Worm (Caenorhabditis elegans) whole organism, L2 larva: ENCODE results near the gene F07F6.4.

Experiments used
- C34F6.9 ChIP-seq: fragments of 150-350 bp; optimal IDR thresholded peaks from 2 replicates; lab custom pipeline; 2014; ENCODE audit warnings: missing biosample characterization, missing genetic modification characterization
- R02D3.7 ChIP-seq: fragments of 150-350 bp; optimal IDR thresholded peaks from 2 replicates; lab custom pipeline; 2014; ENCODE audit warnings: missing biosample characterization, missing genetic modification characterization
- Y55F3AM.14 ChIP-seq: fragments of 200-800 bp; sonication (Bioruptor generic); optimal IDR thresholded peaks from 2 replicates; lab custom pipeline; 2018; ENCODE audit warnings: mild to moderate bottlenecking, missing genetic modification characterization, missing compliant biosample characterization
- alr-1 ChIP-seq: fragments of 150-350 bp; optimal IDR thresholded peaks from 2 replicates; lab custom pipeline; 2014; ENCODE audit warnings: missing biosample characterization, missing genetic modification characterization
- aly-2 ChIP-seq: fragments of 150-350 bp; optimal IDR thresholded peaks from 2 replicates; lab custom pipeline; 2014; ENCODE audit warnings: missing biosample characterization, missing genetic modification characterization
- ama-1 ChIP-seq: fragments of 150-350 bp; optimal IDR thresholded peaks from 2 replicates; lab custom pipeline; 2018; ENCODE audit warnings: inconsistent platforms
- ceh-82 ChIP-seq: fragments of 150-350 bp; optimal IDR thresholded peaks from 2 replicates; lab custom pipeline; 2014; ENCODE audit warnings: missing biosample characterization, missing genetic modification characterization
- egl-27 ChIP-seq: sonication (generic microtip); optimal IDR thresholded peaks from 3 replicates; lab custom pipeline; 2017; ENCODE audit warnings: missing biosample characterization, missing genetic modification reagents, missing genetic modification characterization
- elt-3 ChIP-seq: sonication (generic microtip); optimal IDR thresholded peaks from 2 replicates; lab custom pipeline; 2017; ENCODE audit warnings: missing biosample characterization, missing genetic modification characterization
- fos-1 ChIP-seq: fragments of 150-350 bp; optimal IDR thresholded peaks from 2 replicates; lab custom pipeline; 2014; ENCODE audit warnings: missing biosample characterization, missing genetic modification characterization
- gmeb-1 ChIP-seq: fragments of 150-350 bp; optimal IDR thresholded peaks from 2 replicates; lab custom pipeline; 2014; ENCODE audit warnings: missing biosample characterization, missing genetic modification characterization
- lin-11 ChIP-seq: fragments of 150-350 bp; sonication (generic microtip); optimal IDR thresholded peaks from 2 replicates; lab custom pipeline; 2014; ENCODE audit warnings: missing biosample characterization, missing genetic modification characterization, inconsistent platforms, mixed read lengths
- lin-13 ChIP-seq: fragments of 150-350 bp; optimal IDR thresholded peaks from 2 replicates; lab custom pipeline; 2014; ENCODE audit warnings: missing biosample characterization, missing genetic modification reagents, missing genetic modification characterization
- lin-39 ChIP-seq: fragments of 150-350 bp; optimal IDR thresholded peaks from 2 replicates; lab custom pipeline; 2014; ENCODE audit warnings: missing biosample characterization, missing genetic modification reagents, missing genetic modification characterization
- mbf-1 ChIP-seq: sonication (generic microtip); optimal IDR thresholded peaks from 2 replicates; lab custom pipeline; 2017; ENCODE audit warnings: missing biosample characterization, missing genetic modification characterization
- nhr-10 ChIP-seq: sonication (generic microtip); optimal IDR thresholded peaks from 2 replicates; lab custom pipeline; 2017; ENCODE audit warnings: missing biosample characterization, missing genetic modification characterization
- nhr-11 ChIP-seq: fragments of 150-350 bp; optimal IDR thresholded peaks from 2 replicates; lab custom pipeline; 2014; ENCODE audit warnings: missing biosample characterization, missing genetic modification characterization
- nhr-129 ChIP-seq: fragments of 150-350 bp; optimal IDR thresholded peaks from 2 replicates; lab custom pipeline; 2014; ENCODE audit warnings: missing biosample characterization, missing genetic modification characterization
- nhr-21 ChIP-seq: fragments of 150-350 bp; optimal IDR thresholded peaks from 2 replicates; lab custom pipeline; 2014; ENCODE audit warnings: missing biosample characterization, missing genetic modification characterization
- nhr-23 ChIP-seq: fragments of 150-350 bp; optimal IDR thresholded peaks from 2 replicates; lab custom pipeline; 2014; ENCODE audit warnings: missing biosample characterization, missing genetic modification reagents, missing genetic modification characterization
- nhr-237 ChIP-seq: fragments of 150-350 bp; optimal IDR thresholded peaks from 2 replicates; lab custom pipeline; 2014; ENCODE audit warnings: missing biosample characterization, missing genetic modification characterization
- nhr-6 ChIP-seq: fragments of 150-350 bp; optimal IDR thresholded peaks from 2 replicates; lab custom pipeline; 2014; ENCODE audit warnings: missing biosample characterization, missing genetic modification characterization
- peb-1 ChIP-seq: fragments of 150-350 bp; optimal IDR thresholded peaks from 2 replicates; lab custom pipeline; 2014; ENCODE audit warnings: missing biosample characterization, missing genetic modification characterization
- sem-4 ChIP-seq: fragments of 150-350 bp; optimal IDR thresholded peaks from 2 replicates; lab custom pipeline; 2014; ENCODE audit warnings: missing biosample characterization, missing genetic modification reagents, missing genetic modification characterization
- skn-1 ChIP-seq: sonication (generic microtip); optimal IDR thresholded peaks from 2 replicates; lab custom pipeline; 2017; ENCODE audit warnings: missing biosample characterization, missing genetic modification characterization
- sma-3 ChIP-seq: sonication (generic microtip); optimal IDR thresholded peaks from 2 replicates; lab custom pipeline; 2016; ENCODE audit warnings: missing genetic modification reagents, missing genetic modification characterization, missing compliant biosample characterization
- sma-9 ChIP-seq, 2 experiments: fragments of 150-350 bp in 1 of 2; sonication (generic microtip) in 1 of 2; optimal IDR thresholded peaks; 2 replicates each; lab custom pipeline; 2014 to 2016; ENCODE audit warnings: missing genetic modification characterization in 2 of 2, mild to moderate bottlenecking in 1 of 2, missing biosample characterization in 1 of 2, missing compliant biosample characterization in 1 of 2, missing genetic modification reagents in 1 of 2, moderate library complexity in 1 of 2
- snpc-4 ChIP-seq: fragments of 150-350 bp; optimal IDR thresholded peaks from 2 replicates; lab custom pipeline; 2014; ENCODE audit warnings: missing biosample characterization, missing genetic modification characterization
- unc-55 ChIP-seq: fragments of 150-350 bp; sonication (generic microtip); optimal IDR thresholded peaks from 3 replicates; lab custom pipeline; 2014; ENCODE audit warnings: missing biosample characterization, missing genetic modification reagents, missing genetic modification characterization
- unc-62 ChIP-seq: fragments of 150-350 bp; optimal IDR thresholded peaks from 2 replicates; lab custom pipeline; 2014; ENCODE audit warnings: missing biosample characterization, missing genetic modification reagents, missing genetic modification characterization
- zag-1 ChIP-seq: fragments of 150-350 bp; optimal IDR thresholded peaks from 2 replicates; lab custom pipeline; 2014; ENCODE audit warnings: missing biosample characterization, missing genetic modification characterization
- ztf-1 ChIP-seq: fragments of 200-800 bp; sonication (Bioruptor generic); conservative IDR thresholded peaks from 2 replicates; pipeline ENCODE4 v1.3.6; 2022; ENCODE audit warnings: missing genetic modification characterization, missing compliant biosample characterization
- ztf-11 ChIP-seq: sonication (generic microtip); optimal IDR thresholded peaks from 2 replicates; lab custom pipeline; 2017; ENCODE audit warnings: missing biosample characterization, missing genetic modification characterization

The F07F6.4 gene

DNA sequence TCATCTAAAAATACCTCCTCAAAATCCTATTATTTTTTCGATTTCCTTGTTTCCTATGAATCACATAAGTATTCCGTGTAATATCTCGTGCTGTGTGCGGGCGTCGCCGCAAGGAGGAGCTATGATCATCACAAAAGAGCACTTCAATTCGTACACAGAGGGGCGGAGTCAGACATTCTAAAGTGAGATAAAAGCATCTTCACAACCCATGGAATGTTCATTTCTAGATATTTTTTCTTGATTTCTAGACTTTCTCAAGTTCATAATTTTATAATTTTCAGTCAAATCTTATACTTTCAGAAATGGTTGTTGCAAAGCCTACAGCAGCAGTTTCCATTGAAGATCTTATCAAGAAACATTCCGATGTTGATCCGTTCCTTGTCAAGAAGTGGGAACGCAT, 18.0 kb upstream of the F07F6.4 start, which contains the start of gene cex-1:
cex-1 (plus strand) TSS at position 301 of the 400 bp plus-strand sequence.
- no peak for TF ChIP-seq nhr-21 (tag; lab: Kevin White, UChicago)
- no peak for TF ChIP-seq snpc-4 (tag; lab: Kevin White, UChicago)
- no peak for TF ChIP-seq C34F6.9 (tag; lab: Kevin White, UChicago)
- TF ChIP-seq ztf-11 (tag; lab: Kevin White, UChicago): no peak
- no peak for TF ChIP-seq egl-27
- TF ChIP-seq nhr-129 (tag; lab: Kevin White, UChicago): no peak
- TF ChIP-seq unc-55 (GFP tag; lab: Kevin White, UChicago): no peak
- TF ChIP-seq ama-1 (lab: Kevin White, UChicago): no peak
- TF ChIP-seq nhr-237 (tag; lab: Kevin White, UChicago): no peak
- no peak for TF ChIP-seq fos-1 (tag; lab: Kevin White, UChicago)
- TF ChIP-seq sma-3 (GFP tag; lab: Kevin White, UChicago): no peak
- no peak for TF ChIP-seq nhr-6 (tag; lab: Kevin White, UChicago)
- TF ChIP-seq zag-1: no peak
- no peak for TF ChIP-seq sma-9 (GFP tag; optimal IDR thresholded peaks at IDR 0.05; lab: Kevin White, UChicago)
- TF ChIP-seq sma-9 (tag; optimal IDR thresholded peaks at IDR 0.05; lab: Kevin White, UChicago): no peak
- no peak for TF ChIP-seq sem-4 (tag; lab: Kevin White, UChicago)
- TF ChIP-seq ztf-1 (GFP tag; lab: Robert Waterston, UW): no peak
- TF ChIP-seq mbf-1: no peak
- TF ChIP-seq nhr-23 (tag; lab: Kevin White, UChicago): no peak
- TF ChIP-seq lin-39 (tag; lab: Kevin White, UChicago): no peak

- no peak for TF ChIP-seq nhr-23 (tag; lab: Kevin White, UChicago)
- TF ChIP-seq sma-3 (GFP tag; lab: Kevin White, UChicago): no peak
- TF ChIP-seq unc-55 (GFP tag; lab: Kevin White, UChicago): no peak
- no peak for TF ChIP-seq gmeb-1 (tag; lab: Kevin White, UChicago)
- no peak for TF ChIP-seq R02D3.7 (tag; lab: Kevin White, UChicago)
- TF ChIP-seq ztf-1 (GFP tag; lab: Robert Waterston, UW): no peak
- no peak for TF ChIP-seq fos-1 (tag; lab: Kevin White, UChicago)
- no peak for TF ChIP-seq alr-1
- no peak for TF ChIP-seq mbf-1
- no peak for TF ChIP-seq nhr-21 (tag; lab: Kevin White, UChicago)
- TF ChIP-seq nhr-129 (tag; lab: Kevin White, UChicago): no peak
- TF ChIP-seq ceh-82 (tag; lab: Kevin White, UChicago): no peak
- TF ChIP-seq C34F6.9 (tag; lab: Kevin White, UChicago): no peak
- TF ChIP-seq ama-1 (lab: Kevin White, UChicago): no peak
- TF ChIP-seq ztf-11 (tag; lab: Kevin White, UChicago): no peak
- TF ChIP-seq elt-3 (tag; lab: Kevin White, UChicago): no peak
- TF ChIP-seq snpc-4 (tag; lab: Kevin White, UChicago): no peak
- TF ChIP-seq nhr-6 (tag; lab: Kevin White, UChicago): no peak
- TF ChIP-seq Y55F3AM.14: no peak
Measured at ce11 chrII:5446506-5446905, 17.1 kb upstream of the F07F6.4 start, which contains the start of gene nmr-1. Gene nmr-1 (minus strand): TSS chrII:5446606.

- TF ChIP-seq nhr-11 (tag; lab: Kevin White, UChicago) (no peak), nhr-10 (tag; lab: Kevin White, UChicago) (no peak), lin-13 (GFP tag; lab: Kevin White, UChicago) (no peak), ztf-1 (GFP tag; lab: Robert Waterston, UW) (no peak)
Measured at ce11 chrII:5437586-5437985, 8.2 kb upstream of the F07F6.4 start, which contains the start of gene F07F6.1. Gene F07F6.1 (plus strand): TSS chrII:5437886.

ce11 chrII:5436833-5437232, 7.5 kb upstream of the F07F6.4 start, which contains the start of gene dct-5:
Gene dct-5 (minus strand): TSS chrII:5436933.
- TF ChIP-seq nhr-6 (tag; lab: Kevin White, UChicago): no peak
- TF ChIP-seq aly-2 (tag; lab: Kevin White, UChicago): no peak
- TF ChIP-seq skn-1 (tag; lab: Kevin White, UChicago): no peak
- no peak for TF ChIP-seq nhr-21 (tag; lab: Kevin White, UChicago)
- no peak for TF ChIP-seq ztf-1 (GFP tag; lab: Robert Waterston, UW)
- no peak for TF ChIP-seq nhr-10 (tag; lab: Kevin White, UChicago)
- no peak for TF ChIP-seq ama-1 (lab: Kevin White, UChicago)
- TF ChIP-seq peb-1 (tag; lab: Kevin White, UChicago): no peak
- TF ChIP-seq lin-11 (tag; lab: Kevin White, UChicago): no peak
- no peak for TF ChIP-seq unc-62 (GFP tag; lab: Kevin White, UChicago)
